Worm (Caenorhabditis elegans): Measurements from ENCODE around the gene T26E4.2.

- no peak for TF ChIP-seq cog-1 (tag; optimal IDR thresholded peaks at IDR 0.05)
- TF ChIP-seq med-1 (GFP tag; optimal IDR thresholded peaks at IDR 0.05; ENCODE audit: insufficient read depth), result no peak
- no peak for TF ChIP-seq T22C8.4 (GFP tag; IDR thresholded peaks at IDR 0.05)
- no peak for TF ChIP-seq tab-1 (GFP tag; IDR thresholded peaks at IDR 0.05)
- no peak for TF ChIP-seq flt-1 (GFP tag; IDR thresholded peaks at IDR 0.05)
- TF ChIP-seq ztf-29 (GFP tag; IDR thresholded peaks at IDR 0.05), result no peak
- TF ChIP-seq klf-2 (GFP tag; conservative IDR thresholded peaks at IDR 0.05), result no peak
Observed at ce11 chrV:15815962-15816432, 34.8 kb downstream of the T26E4.2 start, which contains the start of the genes fbxa-69 and F54B8.4.

Measured in whole organism, midembryonic.